Worm (Caenorhabditis elegans): ENCODE data around the gene Y116A8C.30.
A peak's percentile ranks its signal among the peaks of the same experiment; 100 is the strongest.

ce11 chrIV:17099113-17099512 is 4.4 kb downstream of the Y116A8C.30 start:
- TF ChIP-seq nfya-1 (tag; optimal IDR thresholded peaks at IDR 0.05) (no peak), ceh-31 (tag; optimal IDR thresholded peaks at IDR 0.05) (peak; percentile 75), ttx-3 (tag; optimal IDR thresholded peaks at IDR 0.05) (no peak), hlh-13 (GFP tag; optimal IDR thresholded peaks at IDR 0.05) (no peak), sox-4 (tag; optimal IDR thresholded peaks at IDR 0.05) (no peak), nhr-11 (tag; optimal IDR thresholded peaks at IDR 0.05) (no peak), ama-1 (optimal IDR thresholded peaks at IDR 0.05) (no peak), unc-3 (GFP tag; conservative IDR thresholded peaks at IDR 0.05) (no peak), unc-3 (tag; optimal IDR thresholded peaks at IDR 0.05) (no peak), pha-4 (tag; optimal IDR thresholded peaks at IDR 0.05) (no peak), Y22D7AL.16 (tag; optimal IDR thresholded peaks at IDR 0.05) (no peak), C08G9.2 (tag; optimal IDR thresholded peaks at IDR 0.05) (peak; percentile 65), elt-2 (tag; optimal IDR thresholded peaks at IDR 0.05) (no peak), hlh-8 (tag; optimal IDR thresholded peaks at IDR 0.05) (no peak)

Measured in whole organism, late embryonic.